Worm (Caenorhabditis elegans) whole organism, L4 larva: ENCODE measurements around the gene K03A11.4.

Experiments used
- T20F7.1 ChIP-seq: fragments of 200-800 bp; sonication (Bioruptor generic); optimal IDR thresholded peaks from 2 replicates; lab custom pipeline; 2018; ENCODE audit warnings: mild to moderate bottlenecking, missing genetic modification characterization, missing compliant biosample characterization
- T26A8.4 ChIP-seq: fragments of 200-800 bp; sonication (Bioruptor generic); IDR thresholded peaks from 2 replicates; pipeline ENCODE4 v1.3.6; 2022; ENCODE audit warnings: missing genetic modification characterization, missing compliant biosample characterization
- Y75B8A.6 ChIP-seq: fragments of 200-800 bp; sonication (Bioruptor generic); IDR thresholded peaks from 2 replicates; pipeline ENCODE4 v1.3.6; 2022; ENCODE audit warnings: missing genetic modification reagents, missing genetic modification characterization, missing compliant biosample characterization
- aha-1 ChIP-seq: fragments of 150-350 bp; peaks from one replicate; lab custom pipeline; 2014; ENCODE audit warnings: missing biosample characterization, missing genetic modification characterization
- ama-1 ChIP-seq: fragments of 150-350 bp; optimal IDR thresholded peaks from 2 replicates; lab custom pipeline; 2014; ENCODE audit warnings: inconsistent platforms, mixed read lengths
- attf-4 ChIP-seq: sonication (generic microtip); optimal IDR thresholded peaks from 3 replicates; lab custom pipeline; 2017; ENCODE audit warnings: missing biosample characterization, missing genetic modification characterization
- ceh-32 ChIP-seq: sonication (generic microtip); optimal IDR thresholded peaks from 2 replicates; lab custom pipeline; 2016; ENCODE audit warnings: mild to moderate bottlenecking, missing genetic modification characterization, missing compliant biosample characterization; ENCODE audit not compliant: poor library complexity
- ceh-44 ChIP-seq: fragments of 200-800 bp; sonication (Bioruptor generic); IDR thresholded peaks from 2 replicates; pipeline ENCODE4 v1.3.6; 2022; ENCODE audit warnings: missing genetic modification reagents, missing genetic modification characterization, missing compliant biosample characterization
- cey-2 ChIP-seq: sonication (generic microtip); optimal IDR thresholded peaks from 3 replicates; lab custom pipeline; 2017; ENCODE audit warnings: missing genetic modification characterization, mild to moderate bottlenecking, missing compliant biosample characterization, antibody characterized with exemption, borderline replicate concordance; ENCODE audit not compliant: insufficient read depth
- daf-16 ChIP-seq, 3 experiments: sonication (generic microtip); optimal IDR thresholded peaks; 2 replicates each; lab custom pipeline; 2016 to 2017; ENCODE audit warnings: missing genetic modification characterization in 3 of 3, missing genetic modification reagents in 3 of 3, mild to moderate bottlenecking in 2 of 3, missing compliant biosample characterization in 2 of 3, missing biosample characterization in 1 of 3, moderate library complexity in 1 of 3
- dpl-1 ChIP-seq: fragments of 150-350 bp; optimal IDR thresholded peaks from 2 replicates; lab custom pipeline; 2014; ENCODE audit warnings: missing biosample characterization, missing genetic modification reagents, missing genetic modification characterization
- duxl-1 ChIP-seq: sonication (generic microtip); optimal IDR thresholded peaks from 2 replicates; lab custom pipeline; 2016; ENCODE audit warnings: mild to moderate bottlenecking, missing genetic modification characterization, moderate library complexity, missing compliant biosample characterization; ENCODE audit not compliant: poor library complexity
- egl-27 ChIP-seq: sonication (generic microtip); optimal IDR thresholded peaks from 3 replicates; lab custom pipeline; 2017; ENCODE audit warnings: missing biosample characterization, missing genetic modification reagents, missing genetic modification characterization
- fkh-10 ChIP-seq: fragments of 150-350 bp; optimal IDR thresholded peaks from 2 replicates; lab custom pipeline; 2014; ENCODE audit warnings: missing biosample characterization, missing genetic modification reagents, missing genetic modification characterization
- fos-1 ChIP-seq: fragments of 150-350 bp; optimal IDR thresholded peaks from 2 replicates; lab custom pipeline; 2014; ENCODE audit warnings: missing biosample characterization, missing genetic modification characterization
- gei-8 ChIP-seq: fragments of 200-800 bp; sonication (Bioruptor generic); optimal IDR thresholded peaks from 2 replicates; lab custom pipeline; 2018; ENCODE audit warnings: mild to moderate bottlenecking, missing genetic modification characterization, missing compliant biosample characterization
- hif-1 ChIP-seq, 2 experiments: sonication (generic microtip); optimal IDR thresholded peaks; 2 replicates each; lab custom pipeline; 2016 to 2017; ENCODE audit warnings: missing compliant biosample characterization in 2 of 2, missing genetic modification characterization in 2 of 2, missing genetic modification reagents in 2 of 2, missing genotype in 2 of 2, mild to moderate bottlenecking in 1 of 2
- hlh-11 ChIP-seq: fragments of 200-800 bp; sonication (Bioruptor generic); optimal IDR thresholded peaks from 2 replicates; lab custom pipeline; 2018; ENCODE audit warnings: mild to moderate bottlenecking, missing genetic modification characterization, missing compliant biosample characterization
- hmg-1.1 ChIP-seq: fragments of 200-800 bp; sonication (Bioruptor generic); IDR thresholded peaks from 2 replicates; pipeline ENCODE4 v1.3.6; 2022; ENCODE audit warnings: missing genetic modification reagents, missing genetic modification characterization, missing compliant biosample characterization
- lir-3 ChIP-seq: sonication (generic microtip); optimal IDR thresholded peaks from 2 replicates; lab custom pipeline; 2016; ENCODE audit warnings: mild to moderate bottlenecking, missing genetic modification characterization, missing compliant biosample characterization
- mdt-29 ChIP-seq: fragments of 200-800 bp; sonication (Bioruptor generic); IDR thresholded peaks from 2 replicates; pipeline ENCODE4 v1.3.6; 2022; ENCODE audit warnings: missing genetic modification reagents, missing genetic modification characterization, missing compliant biosample characterization
- mep-1 ChIP-seq: fragments of 150-350 bp; sonication (generic microtip); optimal IDR thresholded peaks from 3 replicates; lab custom pipeline; 2014; ENCODE audit warnings: missing biosample characterization, missing genetic modification characterization
- mes-2 ChIP-seq: sonication (generic microtip); optimal IDR thresholded peaks from 2 replicates; lab custom pipeline; 2016; ENCODE audit warnings: missing genotype, mild to moderate bottlenecking, missing genetic modification characterization, missing compliant biosample characterization; ENCODE audit not compliant: poor library complexity, severe bottlenecking
- nhr-111 ChIP-seq: fragments of 200-800 bp; sonication (Bioruptor generic); optimal IDR thresholded peaks from 2 replicates; lab custom pipeline; 2018; ENCODE audit warnings: mild to moderate bottlenecking, missing genetic modification characterization, missing compliant biosample characterization
- nhr-28 ChIP-seq: fragments of 150-350 bp; optimal IDR thresholded peaks from 2 replicates; lab custom pipeline; 2014; ENCODE audit warnings: missing biosample characterization, missing genetic modification characterization
- nhr-42 ChIP-seq: fragments of 200-800 bp; sonication (Bioruptor generic); IDR thresholded peaks from 2 replicates; pipeline ENCODE4 v1.3.6; 2022; ENCODE audit warnings: missing genetic modification characterization, missing compliant biosample characterization
- pqm-1 ChIP-seq: sonication (generic microtip); optimal IDR thresholded peaks from 2 replicates; lab custom pipeline; 2017; ENCODE audit warnings: missing biosample characterization, missing genetic modification characterization
- saeg-2 ChIP-seq: fragments of 200-800 bp; sonication (Bioruptor generic); IDR thresholded peaks from 2 replicates; pipeline ENCODE4 v1.3.6; 2022; ENCODE audit warnings: missing genetic modification reagents, missing genetic modification characterization, missing compliant biosample characterization
- spr-1 ChIP-seq: sonication (generic microtip); optimal IDR thresholded peaks from 2 replicates; lab custom pipeline; 2016; ENCODE audit warnings: mild to moderate bottlenecking, missing genetic modification characterization, missing compliant biosample characterization
- tag-97 ChIP-seq: fragments of 200-800 bp; sonication (Bioruptor generic); IDR thresholded peaks from 2 replicates; pipeline ENCODE4 v1.3.6; 2022; ENCODE audit warnings: missing genetic modification characterization, missing compliant biosample characterization
- tra-1 ChIP-seq: fragments of 200-800 bp; sonication (Bioruptor generic); IDR thresholded peaks from 2 replicates; pipeline ENCODE4 v1.3.6; 2022; ENCODE audit warnings: missing genetic modification reagents, missing genetic modification characterization, missing compliant biosample characterization
- unc-39 ChIP-seq: sonication (generic microtip); optimal IDR thresholded peaks from 2 replicates; lab custom pipeline; 2017; ENCODE audit warnings: missing biosample characterization, missing genetic modification characterization
- vab-7 ChIP-seq: fragments of 200-800 bp; sonication (Bioruptor generic); IDR thresholded peaks from 2 replicates; pipeline ENCODE4 v1.3.6; 2022; ENCODE audit warnings: missing genetic modification reagents, missing genetic modification characterization, missing compliant biosample characterization
- zip-11 ChIP-seq: fragments of 200-800 bp; sonication (Bioruptor generic); IDR thresholded peaks from 2 replicates; pipeline ENCODE4 v1.3.6; 2022; ENCODE audit warnings: missing genetic modification characterization, missing compliant biosample characterization
- zip-2 ChIP-seq: fragments of 150-350 bp; optimal IDR thresholded peaks from 2 replicates; lab custom pipeline; 2014; ENCODE audit warnings: missing biosample characterization, missing genetic modification characterization

Gene K03A11.4

DNA sequence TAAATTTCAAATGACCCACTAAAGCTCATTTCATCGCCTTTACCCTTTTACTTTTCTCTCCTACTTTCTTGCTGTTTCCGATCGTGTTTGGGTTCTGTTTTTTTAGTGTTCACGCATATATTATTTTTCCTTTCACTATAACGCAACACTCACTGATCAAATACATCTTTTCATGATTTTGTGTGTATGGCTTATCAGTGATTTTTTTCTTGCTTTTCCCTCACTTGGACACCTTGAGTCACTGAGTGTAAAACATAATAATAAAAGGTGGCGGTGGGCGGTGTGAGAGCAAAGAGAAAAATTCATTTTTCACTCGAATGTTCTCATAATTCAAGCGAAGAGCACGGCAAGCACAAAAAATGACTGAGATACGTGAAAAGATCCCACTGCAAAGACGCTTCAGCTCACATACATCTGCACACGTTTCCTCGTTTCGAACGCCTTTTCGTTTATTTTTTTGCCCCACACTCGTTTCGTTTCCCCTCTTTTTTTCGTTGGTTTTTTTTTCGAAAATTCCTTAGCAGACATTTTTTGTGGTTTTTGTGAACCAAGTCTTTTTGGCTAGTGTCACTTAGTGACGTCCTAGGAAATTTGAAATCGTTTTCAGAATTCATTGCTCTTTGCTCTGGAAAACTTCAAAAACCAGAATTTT is 14.9 kb upstream of the K03A11.4 start, which contains the start of gene K03A11.5:
Gene K03A11.5, plus strand, starts transcription at position 602 of the 652 bp plus-strand sequence.
- peak; percentile 58 for TF ChIP-seq pqm-1 (tag; lab: Kevin White, UChicago)
- no peak for TF ChIP-seq mes-2 (tag; lab: Kevin White, UChicago)
- TF ChIP-seq daf-16 (GFP tag; optimal IDR thresholded peaks at IDR 0.05; lab: Kevin White, UChicago), result no peak
- peak; percentile 57 for TF ChIP-seq daf-16 (tag; optimal IDR thresholded peaks at IDR 0.05; lab: Kevin White, UChicago)
- peak; percentile 30 for TF ChIP-seq aha-1 (tag; lab: Kevin White, UChicago)
- no peak for TF ChIP-seq egl-27 (tag; lab: Kevin White, UChicago)
- TF ChIP-seq mdt-29 (GFP tag; lab: Robert Waterston, UW), result no peak
- TF ChIP-seq nhr-28 (tag; lab: Kevin White, UChicago), result peak; percentile 23
- no peak for TF ChIP-seq hlh-11 (tag; lab: Kevin White, UChicago)
- no peak for TF ChIP-seq ama-1 (lab: Kevin White, UChicago)
- no peak for TF ChIP-seq cey-2
- no peak for TF ChIP-seq dpl-1 (GFP tag; lab: Kevin White, UChicago)
- no peak for TF ChIP-seq nhr-111
- TF ChIP-seq saeg-2 (GFP tag; lab: Robert Waterston, UW), result no peak
- TF ChIP-seq T26A8.4 (GFP tag; lab: Robert Waterston, UW), result no peak

ce11 chrX:13071120-13071519 is 6.9 kb upstream of the K03A11.4 start, which contains the start of gene cpx-2:
Gene cpx-2 (minus strand): TSS chrX:13071220.
- TF ChIP-seq nhr-111 (no peak), daf-16 (GFP tag; optimal IDR thresholded peaks at IDR 0.05; lab: Kevin White, UChicago) (no peak), daf-16 (tag; optimal IDR thresholded peaks at IDR 0.05; lab: Kevin White, UChicago) (no peak), zip-11 (GFP tag; lab: Robert Waterston, UW) (no peak), mep-1 (no peak), vab-7 (no peak), hif-1 (tag; optimal IDR thresholded peaks at IDR 0.05; lab: Kevin White, UChicago) (no peak), spr-1 (no peak), tra-1 (GFP tag; lab: Robert Waterston, UW) (no peak), pqm-1 (tag; lab: Kevin White, UChicago) (no peak)
- TF ChIP-seq, all 104 proteins: peak for 0

DNA sequence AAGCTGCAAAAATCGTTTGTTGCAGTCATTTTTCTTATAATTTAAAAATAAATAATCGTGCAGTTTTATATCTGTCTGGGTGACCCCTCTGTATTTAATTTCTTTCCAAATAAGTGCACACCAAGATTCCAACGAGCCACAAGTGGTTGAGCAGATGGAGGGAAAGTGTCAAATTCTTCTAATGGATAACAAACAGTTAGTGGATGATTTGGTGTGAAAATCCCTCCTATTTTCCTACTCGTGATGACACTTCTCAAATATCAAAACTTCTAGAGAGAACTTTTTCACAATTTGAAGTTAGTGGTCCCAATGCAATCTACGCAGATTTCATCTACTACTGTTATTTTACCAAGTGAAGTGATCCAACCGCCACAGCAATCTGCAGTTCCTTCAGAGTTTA is 3.6 kb upstream of the K03A11.4 start, which contains the start of gene ceh-28:
Gene ceh-28, plus strand, starts transcription at position 301 of the 400 bp plus-strand sequence.
- TF ChIP-seq dpl-1 (GFP tag; lab: Kevin White, UChicago) (no peak), gei-8 (GFP tag; lab: Kevin White, UChicago) (no peak), tag-97 (no peak), fos-1 (tag; lab: Kevin White, UChicago) (no peak)

ce11 chrX:13082326-13082725 is 4.4 kb downstream of the K03A11.4 start, which contains the start of gene str-10:
Gene str-10 (plus strand): TSS chrX:13082626.
- no peak for TF ChIP-seq nhr-42
- TF ChIP-seq fkh-10 (GFP tag; lab: Kevin White, UChicago), result no peak
- no peak for TF ChIP-seq Y75B8A.6 (GFP tag; lab: Robert Waterston, UW)
- no peak for TF ChIP-seq unc-39
- no peak for TF ChIP-seq mep-1

ce11 chrX:13084273-13084672 is 6.3 kb downstream of the K03A11.4 start, which contains the start of gene R03G8.1:
Gene R03G8.1 (plus strand): TSS chrX:13084573.
- TF ChIP-seq T20F7.1 (GFP tag; lab: Kevin White, UChicago) (no peak), duxl-1 (tag; lab: Kevin White, UChicago) (no peak), lir-3 (tag; lab: Kevin White, UChicago) (no peak), daf-16 (GFP tag; optimal IDR thresholded peaks at IDR 0.05; lab: Kevin White, UChicago) (no peak), daf-16 (tag; optimal IDR thresholded peaks at IDR 0.05; lab: Kevin White, UChicago) (no peak), ceh-32 (tag; lab: Kevin White, UChicago) (no peak), hmg-1.1 (GFP tag; lab: Robert Waterston, UW) (no peak), ceh-44 (GFP tag; lab: Robert Waterston, UW) (no peak), tra-1 (GFP tag; lab: Robert Waterston, UW) (no peak), attf-4 (tag; lab: Kevin White, UChicago) (no peak), zip-2 (no peak), pqm-1 (tag; lab: Kevin White, UChicago) (no peak), ama-1 (lab: Kevin White, UChicago) (no peak)
